Worm (Caenorhabditis elegans) whole organism, L2 larva: ENCODE results near the gene F46H5.2.

Source experiments
- C34F6.9 ChIP-seq: fragments of 150-350 bp; optimal IDR thresholded peaks from 2 replicates; lab custom pipeline; 2014; ENCODE audit warnings: missing biosample characterization, missing genetic modification characterization
- F13H6.1 ChIP-seq: sonication (generic microtip); optimal IDR thresholded peaks from 2 replicates; lab custom pipeline; 2016; ENCODE audit warnings: missing genetic modification characterization, missing compliant biosample characterization
- R02D3.7 ChIP-seq: fragments of 150-350 bp; optimal IDR thresholded peaks from 2 replicates; lab custom pipeline; 2014; ENCODE audit warnings: missing biosample characterization, missing genetic modification characterization
- Y55F3AM.14 ChIP-seq: fragments of 200-800 bp; sonication (Bioruptor generic); optimal IDR thresholded peaks from 2 replicates; lab custom pipeline; 2018; ENCODE audit warnings: mild to moderate bottlenecking, missing genetic modification characterization, missing compliant biosample characterization
- ZK546.5 ChIP-seq: sonication (generic microtip); optimal IDR thresholded peaks from 2 replicates; lab custom pipeline; 2017; ENCODE audit warnings: missing biosample characterization, missing genetic modification characterization
- alr-1 ChIP-seq: fragments of 150-350 bp; optimal IDR thresholded peaks from 2 replicates; lab custom pipeline; 2014; ENCODE audit warnings: missing biosample characterization, missing genetic modification characterization
- aly-2 ChIP-seq: fragments of 150-350 bp; optimal IDR thresholded peaks from 2 replicates; lab custom pipeline; 2014; ENCODE audit warnings: missing biosample characterization, missing genetic modification characterization
- ama-1 ChIP-seq: fragments of 150-350 bp; optimal IDR thresholded peaks from 2 replicates; lab custom pipeline; 2018; ENCODE audit warnings: inconsistent platforms
- blmp-1 ChIP-seq: sonication (generic microtip); optimal IDR thresholded peaks from 2 replicates; lab custom pipeline; 2017; ENCODE audit warnings: missing genetic modification characterization, mild to moderate bottlenecking, missing compliant biosample characterization, antibody characterized with exemption, moderate library complexity; ENCODE audit not compliant: insufficient read depth
- ceh-16 ChIP-seq: fragments of 150-350 bp; optimal IDR thresholded peaks from 2 replicates; lab custom pipeline; 2014; ENCODE audit warnings: missing biosample characterization, missing genetic modification characterization
- ceh-82 ChIP-seq: fragments of 150-350 bp; optimal IDR thresholded peaks from 2 replicates; lab custom pipeline; 2014; ENCODE audit warnings: missing biosample characterization, missing genetic modification characterization
- crh-2 ChIP-seq: sonication (generic microtip); optimal IDR thresholded peaks from 2 replicates; lab custom pipeline; 2017; ENCODE audit warnings: missing biosample characterization, missing genetic modification characterization
- dmd-4 ChIP-seq: sonication (generic microtip); optimal IDR thresholded peaks from 2 replicates; lab custom pipeline; 2017; ENCODE audit warnings: missing biosample characterization, missing genetic modification characterization
- egl-27 ChIP-seq: sonication (generic microtip); optimal IDR thresholded peaks from 3 replicates; lab custom pipeline; 2017; ENCODE audit warnings: missing biosample characterization, missing genetic modification reagents, missing genetic modification characterization
- elt-1 ChIP-seq: fragments of 150-350 bp; optimal IDR thresholded peaks from 2 replicates; lab custom pipeline; 2014; ENCODE audit warnings: missing biosample characterization, missing genetic modification characterization
- elt-3 ChIP-seq: sonication (generic microtip); optimal IDR thresholded peaks from 2 replicates; lab custom pipeline; 2017; ENCODE audit warnings: missing biosample characterization, missing genetic modification characterization
- fos-1 ChIP-seq: fragments of 150-350 bp; optimal IDR thresholded peaks from 2 replicates; lab custom pipeline; 2014; ENCODE audit warnings: missing biosample characterization, missing genetic modification characterization
- gmeb-1 ChIP-seq: fragments of 150-350 bp; optimal IDR thresholded peaks from 2 replicates; lab custom pipeline; 2014; ENCODE audit warnings: missing biosample characterization, missing genetic modification characterization
- lin-11 ChIP-seq: fragments of 150-350 bp; sonication (generic microtip); optimal IDR thresholded peaks from 2 replicates; lab custom pipeline; 2014; ENCODE audit warnings: missing biosample characterization, missing genetic modification characterization, inconsistent platforms, mixed read lengths
- lin-13 ChIP-seq: fragments of 150-350 bp; optimal IDR thresholded peaks from 2 replicates; lab custom pipeline; 2014; ENCODE audit warnings: missing biosample characterization, missing genetic modification reagents, missing genetic modification characterization
- lin-39 ChIP-seq: fragments of 150-350 bp; optimal IDR thresholded peaks from 2 replicates; lab custom pipeline; 2014; ENCODE audit warnings: missing biosample characterization, missing genetic modification reagents, missing genetic modification characterization
- lsy-2 ChIP-seq, 2 experiments: fragments of 150-350 bp in 1 of 2; sonication (generic microtip) in 1 of 2; optimal IDR thresholded peaks; 2 replicates each; lab custom pipeline; 2014 to 2017; ENCODE audit warnings: missing biosample characterization in 2 of 2, missing genetic modification characterization in 2 of 2
- mab-5 ChIP-seq: fragments of 150-350 bp; optimal IDR thresholded peaks from 2 replicates; lab custom pipeline; 2014; ENCODE audit warnings: missing biosample characterization, missing genetic modification characterization
- mbf-1 ChIP-seq: sonication (generic microtip); optimal IDR thresholded peaks from 2 replicates; lab custom pipeline; 2017; ENCODE audit warnings: missing biosample characterization, missing genetic modification characterization
- mdl-1 ChIP-seq, 2 experiments: fragments of 150-350 bp in 1 of 2; sonication (generic microtip) in 1 of 2; optimal IDR thresholded peaks; 2 replicates each; lab custom pipeline; 2017; ENCODE audit warnings: missing biosample characterization in 2 of 2, missing genetic modification characterization in 2 of 2
- nhr-10 ChIP-seq: sonication (generic microtip); optimal IDR thresholded peaks from 2 replicates; lab custom pipeline; 2017; ENCODE audit warnings: missing biosample characterization, missing genetic modification characterization
- nhr-11 ChIP-seq: fragments of 150-350 bp; optimal IDR thresholded peaks from 2 replicates; lab custom pipeline; 2014; ENCODE audit warnings: missing biosample characterization, missing genetic modification characterization
- nhr-12 ChIP-seq: fragments of 150-350 bp; optimal IDR thresholded peaks from 2 replicates; lab custom pipeline; 2014; ENCODE audit warnings: missing biosample characterization, missing genetic modification characterization
- nhr-129 ChIP-seq: fragments of 150-350 bp; optimal IDR thresholded peaks from 2 replicates; lab custom pipeline; 2014; ENCODE audit warnings: missing biosample characterization, missing genetic modification characterization
- nhr-21 ChIP-seq: fragments of 150-350 bp; optimal IDR thresholded peaks from 2 replicates; lab custom pipeline; 2014; ENCODE audit warnings: missing biosample characterization, missing genetic modification characterization
- nhr-23 ChIP-seq: fragments of 150-350 bp; optimal IDR thresholded peaks from 2 replicates; lab custom pipeline; 2014; ENCODE audit warnings: missing biosample characterization, missing genetic modification reagents, missing genetic modification characterization
- nhr-237 ChIP-seq: fragments of 150-350 bp; optimal IDR thresholded peaks from 2 replicates; lab custom pipeline; 2014; ENCODE audit warnings: missing biosample characterization, missing genetic modification characterization
- nhr-25 ChIP-seq: fragments of 150-350 bp; sonication (generic microtip); optimal IDR thresholded peaks from 3 replicates; lab custom pipeline; 2014; ENCODE audit warnings: missing biosample characterization, missing genetic modification characterization
- nhr-6 ChIP-seq: fragments of 150-350 bp; optimal IDR thresholded peaks from 2 replicates; lab custom pipeline; 2014; ENCODE audit warnings: missing biosample characterization, missing genetic modification characterization
- nhr-77 ChIP-seq: fragments of 150-350 bp; optimal IDR thresholded peaks from 2 replicates; lab custom pipeline; 2014; ENCODE audit warnings: missing biosample characterization, missing genetic modification characterization
- peb-1 ChIP-seq: fragments of 150-350 bp; optimal IDR thresholded peaks from 2 replicates; lab custom pipeline; 2014; ENCODE audit warnings: missing biosample characterization, missing genetic modification characterization
- sem-4 ChIP-seq: fragments of 150-350 bp; optimal IDR thresholded peaks from 2 replicates; lab custom pipeline; 2014; ENCODE audit warnings: missing biosample characterization, missing genetic modification reagents, missing genetic modification characterization
- skn-1 ChIP-seq: sonication (generic microtip); optimal IDR thresholded peaks from 2 replicates; lab custom pipeline; 2017; ENCODE audit warnings: missing biosample characterization, missing genetic modification characterization
- sma-3 ChIP-seq: sonication (generic microtip); optimal IDR thresholded peaks from 2 replicates; lab custom pipeline; 2016; ENCODE audit warnings: missing genetic modification reagents, missing genetic modification characterization, missing compliant biosample characterization
- sma-9 ChIP-seq, 2 experiments: fragments of 150-350 bp in 1 of 2; sonication (generic microtip) in 1 of 2; optimal IDR thresholded peaks; 2 replicates each; lab custom pipeline; 2014 to 2016; ENCODE audit warnings: missing genetic modification characterization in 2 of 2, mild to moderate bottlenecking in 1 of 2, missing biosample characterization in 1 of 2, missing compliant biosample characterization in 1 of 2, missing genetic modification reagents in 1 of 2, moderate library complexity in 1 of 2
- snpc-4 ChIP-seq: fragments of 150-350 bp; optimal IDR thresholded peaks from 2 replicates; lab custom pipeline; 2014; ENCODE audit warnings: missing biosample characterization, missing genetic modification characterization
- unc-39 ChIP-seq: fragments of 150-350 bp; optimal IDR thresholded peaks from 2 replicates; lab custom pipeline; 2014; ENCODE audit warnings: missing biosample characterization, missing genetic modification characterization
- unc-55 ChIP-seq: fragments of 150-350 bp; sonication (generic microtip); optimal IDR thresholded peaks from 3 replicates; lab custom pipeline; 2014; ENCODE audit warnings: missing biosample characterization, missing genetic modification reagents, missing genetic modification characterization
- unc-62 ChIP-seq: fragments of 150-350 bp; optimal IDR thresholded peaks from 2 replicates; lab custom pipeline; 2014; ENCODE audit warnings: missing biosample characterization, missing genetic modification reagents, missing genetic modification characterization
- zag-1 ChIP-seq: fragments of 150-350 bp; optimal IDR thresholded peaks from 2 replicates; lab custom pipeline; 2014; ENCODE audit warnings: missing biosample characterization, missing genetic modification characterization
- ztf-1 ChIP-seq: fragments of 200-800 bp; sonication (Bioruptor generic); conservative IDR thresholded peaks from 2 replicates; pipeline ENCODE4 v1.3.6; 2022; ENCODE audit warnings: missing genetic modification characterization, missing compliant biosample characterization
- ztf-11 ChIP-seq: sonication (generic microtip); optimal IDR thresholded peaks from 2 replicates; lab custom pipeline; 2017; ENCODE audit warnings: missing biosample characterization, missing genetic modification characterization
- ztf-4 ChIP-seq: fragments of 150-350 bp; optimal IDR thresholded peaks from 2 replicates; lab custom pipeline; 2014; ENCODE audit warnings: missing biosample characterization, missing genetic modification characterization

F46H5.2 gene

ce11 chrX:7230877-7231276, 34.6 kb upstream of the F46H5.2 start:
- TF ChIP-seq unc-55 (no peak), ztf-4 (tag; lab: Kevin White, UChicago) (no peak), ztf-11 (tag; lab: Kevin White, UChicago) (no peak), Y55F3AM.14 (GFP tag; lab: Kevin White, UChicago) (no peak), alr-1 (tag; lab: Kevin White, UChicago) (no peak), unc-39 (no peak), skn-1 (no peak)

DNA sequence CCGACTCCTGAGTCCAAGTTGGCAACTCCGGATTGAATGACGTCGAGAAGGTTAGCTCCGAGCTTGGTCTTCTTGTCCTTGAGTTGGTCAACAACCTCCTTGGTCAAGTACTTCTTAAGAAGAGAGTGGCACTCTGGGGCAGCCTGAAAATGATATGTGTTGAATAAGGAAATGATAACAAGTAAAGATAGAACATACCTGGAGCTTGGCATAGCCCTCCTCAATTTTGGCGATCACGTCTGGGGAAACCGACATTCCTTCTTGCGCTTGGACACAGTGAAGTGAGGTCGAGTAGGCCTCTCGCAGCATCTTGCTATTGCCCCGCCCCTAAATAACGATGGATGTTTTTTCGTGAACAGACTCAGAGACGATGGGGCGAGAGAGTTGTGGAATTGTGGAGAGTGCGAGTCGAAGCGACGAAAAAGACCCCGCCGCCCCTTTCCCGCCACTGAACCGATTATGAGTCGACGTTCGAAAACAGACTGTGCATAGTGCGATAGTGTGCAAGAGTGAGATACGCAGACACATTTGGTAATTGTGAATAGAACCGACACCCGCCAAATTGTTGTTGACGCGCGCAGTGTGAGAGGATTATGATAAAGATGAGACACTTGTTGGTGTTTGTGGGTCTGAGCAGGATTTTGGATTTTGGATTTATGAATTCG, 33.2 kb upstream of the F46H5.2 start:
- no peak for TF ChIP-seq ztf-11 (tag; lab: Kevin White, UChicago)
- no peak for TF ChIP-seq mbf-1 (tag; lab: Kevin White, UChicago)
- TF ChIP-seq nhr-77, result no peak
- peak; percentile 45 for TF ChIP-seq sma-9 (GFP tag; optimal IDR thresholded peaks at IDR 0.05; lab: Kevin White, UChicago)
- TF ChIP-seq sma-9 (tag; optimal IDR thresholded peaks at IDR 0.05; lab: Kevin White, UChicago), result no peak
- TF ChIP-seq lsy-2 (tag; optimal IDR thresholded peaks at IDR 0.05; lab: Kevin White, UChicago), result peak in 1 of 2 experiments; percentile 55
- TF ChIP-seq Y55F3AM.14 (GFP tag; lab: Kevin White, UChicago), result no peak
- TF ChIP-seq ZK546.5 (tag; lab: Kevin White, UChicago), result no peak
- no peak for TF ChIP-seq ztf-1 (GFP tag; lab: Robert Waterston, UW)
- TF ChIP-seq zag-1 (tag; lab: Kevin White, UChicago), result no peak
- no peak for TF ChIP-seq nhr-6 (tag; lab: Kevin White, UChicago)
- peak in 1 of 2 experiments; percentile 39 for TF ChIP-seq mdl-1 (tag; optimal IDR thresholded peaks at IDR 0.05; lab: Kevin White, UChicago)
- peak; percentile 23 for TF ChIP-seq nhr-25
- peak; percentile 63 for TF ChIP-seq nhr-129 (tag; lab: Kevin White, UChicago)
- peak; percentile 21 for TF ChIP-seq unc-55
- no peak for TF ChIP-seq elt-1
- TF ChIP-seq C34F6.9 (tag; lab: Kevin White, UChicago), result peak; percentile 39
- TF ChIP-seq ceh-82 (tag; lab: Kevin White, UChicago), result no peak
- no peak for TF ChIP-seq nhr-23
- no peak for TF ChIP-seq unc-62 (GFP tag; lab: Kevin White, UChicago)
- TF ChIP-seq sma-3 (GFP tag; lab: Kevin White, UChicago), result no peak
- no peak for TF ChIP-seq lin-39 (tag; lab: Kevin White, UChicago)
- no peak for TF ChIP-seq sem-4 (tag; lab: Kevin White, UChicago)
- TF ChIP-seq nhr-21 (tag; lab: Kevin White, UChicago), result no peak
- no peak for TF ChIP-seq alr-1 (tag; lab: Kevin White, UChicago)
- no peak for TF ChIP-seq dmd-4 (tag; lab: Kevin White, UChicago)
- TF ChIP-seq aly-2 (tag; lab: Kevin White, UChicago), result no peak
- TF ChIP-seq peb-1, result no peak
- no peak for TF ChIP-seq nhr-10 (tag; lab: Kevin White, UChicago)
- TF ChIP-seq skn-1, result no peak
- no peak for TF ChIP-seq nhr-237 (tag; lab: Kevin White, UChicago)
- TF ChIP-seq mab-5 (tag; lab: Kevin White, UChicago), result no peak
- TF ChIP-seq elt-3 (tag; lab: Kevin White, UChicago), result no peak
- TF ChIP-seq nhr-11 (tag; lab: Kevin White, UChicago), result no peak
- TF ChIP-seq lin-13, result no peak
- peak; percentile 54 for TF ChIP-seq fos-1 (tag; lab: Kevin White, UChicago)
- no peak for TF ChIP-seq egl-27 (tag; lab: Kevin White, UChicago)
- no peak for TF ChIP-seq R02D3.7 (tag; lab: Kevin White, UChicago)
- no peak for TF ChIP-seq blmp-1
- no peak for TF ChIP-seq unc-39
- TF ChIP-seq snpc-4, result no peak
- no peak for TF ChIP-seq gmeb-1 (tag; lab: Kevin White, UChicago)
- TF ChIP-seq crh-2 (tag; lab: Kevin White, UChicago), result peak; percentile 58
- peak; percentile 0 for TF ChIP-seq ztf-4 (tag; lab: Kevin White, UChicago)
- TF ChIP-seq lin-11 (tag; lab: Kevin White, UChicago), result peak; percentile 9
- TF ChIP-seq nhr-12 (tag; lab: Kevin White, UChicago), result no peak
- no peak for TF ChIP-seq ceh-16
- TF ChIP-seq ama-1 (lab: Kevin White, UChicago), result peak; percentile 63
- TF ChIP-seq F13H6.1 (tag; lab: Kevin White, UChicago), result peak; percentile 63
